Worm (Caenorhabditis elegans) whole organism, late embryonic: Measurements from ENCODE around the gene srh-73.
"Not testable (repeated sequence)": the region's sequence is repeated elsewhere in the genome, so short reads cannot be mapped to it uniquely, and the experiment has no call there.

ENCODE experiments used
- C08G9.2 ChIP-seq: sonication (generic microtip); optimal IDR thresholded peaks from 2 replicates; lab custom pipeline; 2016; ENCODE audit warnings: mild to moderate bottlenecking, missing genetic modification characterization, moderate library complexity, missing compliant biosample characterization
- C38D4.7 ChIP-seq: fragments of 200-800 bp; sonication (Bioruptor generic); optimal IDR thresholded peaks from 2 replicates; lab custom pipeline; 2018; ENCODE audit warnings: mild to moderate bottlenecking, missing genetic modification characterization, moderate library complexity, missing compliant biosample characterization
- K09A11.1 ChIP-seq: sonication (generic microtip); optimal IDR thresholded peaks from 2 replicates; lab custom pipeline; 2017; ENCODE audit warnings: antibody characterized with exemption, mild to moderate bottlenecking, missing genetic modification characterization, missing compliant biosample characterization; ENCODE audit not compliant: insufficient read depth
- ceh-14 ChIP-seq: sonication (generic microtip); optimal IDR thresholded peaks from 2 replicates; lab custom pipeline; 2016; ENCODE audit warnings: missing genotype, missing genetic modification characterization, missing compliant biosample characterization
- ceh-18 ChIP-seq: sonication (generic microtip); optimal IDR thresholded peaks from 2 replicates; lab custom pipeline; 2016; ENCODE audit warnings: missing genetic modification characterization, missing compliant biosample characterization
- ceh-31 ChIP-seq: sonication (generic microtip); optimal IDR thresholded peaks from 2 replicates; lab custom pipeline; 2016; ENCODE audit warnings: missing genetic modification characterization, missing compliant biosample characterization
- ceh-45 ChIP-seq: fragments of 200-800 bp; sonication (Bioruptor generic); IDR thresholded peaks from 2 replicates; pipeline ENCODE4 v1.3.6; 2022; ENCODE audit warnings: missing genetic modification reagents, missing genetic modification characterization, missing compliant biosample characterization
- dmd-4 ChIP-seq: sonication (generic microtip); optimal IDR thresholded peaks from 2 replicates; lab custom pipeline; 2016; ENCODE audit warnings: borderline replicate concordance, missing genetic modification characterization, missing compliant biosample characterization
- elt-2 ChIP-seq: sonication (generic microtip); optimal IDR thresholded peaks from 2 replicates; lab custom pipeline; 2016; ENCODE audit warnings: missing genetic modification reagents, missing genetic modification characterization, missing compliant biosample characterization
- elt-4 ChIP-seq: sonication (generic microtip); optimal IDR thresholded peaks from 2 replicates; lab custom pipeline; 2016; ENCODE audit warnings: missing genetic modification characterization, missing compliant biosample characterization
- ets-4 ChIP-seq: sonication (generic microtip); optimal IDR thresholded peaks from 2 replicates; lab custom pipeline; 2016; ENCODE audit warnings: missing genetic modification characterization, missing compliant biosample characterization
- eyg-1 ChIP-seq: sonication (generic microtip); optimal IDR thresholded peaks from 2 replicates; lab custom pipeline; 2016; ENCODE audit warnings: missing genotype, missing genetic modification characterization, missing compliant biosample characterization
- fkh-10 ChIP-seq: fragments of 150-350 bp; optimal IDR thresholded peaks from 2 replicates; lab custom pipeline; 2014; ENCODE audit warnings: missing biosample characterization, missing genetic modification reagents, missing genetic modification characterization
- hlh-15 ChIP-seq: sonication (generic microtip); optimal IDR thresholded peaks from 2 replicates; lab custom pipeline; 2016; ENCODE audit warnings: missing genetic modification characterization, missing compliant biosample characterization
- hlh-8 ChIP-seq: sonication (generic microtip); optimal IDR thresholded peaks from 2 replicates; lab custom pipeline; 2016; ENCODE audit warnings: missing genotype, missing genetic modification characterization, missing compliant biosample characterization
- madf-2 ChIP-seq: sonication (generic microtip); optimal IDR thresholded peaks from 2 replicates; lab custom pipeline; 2017; ENCODE audit warnings: missing genetic modification characterization, missing compliant biosample characterization
- mec-3 ChIP-seq: sonication (generic microtip); optimal IDR thresholded peaks from 2 replicates; lab custom pipeline; 2016; ENCODE audit warnings: borderline replicate concordance, missing genetic modification characterization, missing compliant biosample characterization
- nhr-11 ChIP-seq: fragments of 150-350 bp; optimal IDR thresholded peaks from 2 replicates; lab custom pipeline; 2014; ENCODE audit warnings: missing biosample characterization, missing genetic modification characterization
- npax-4 ChIP-seq: sonication (generic microtip); optimal IDR thresholded peaks from 2 replicates; lab custom pipeline; 2016; ENCODE audit warnings: missing genetic modification characterization, missing compliant biosample characterization
- odd-2 ChIP-seq: sonication (generic microtip); optimal IDR thresholded peaks from 2 replicates; lab custom pipeline; 2017; ENCODE audit warnings: antibody characterized with exemption, mild to moderate bottlenecking, missing genetic modification characterization, missing compliant biosample characterization
- pag-3 ChIP-seq: sonication (generic microtip); optimal IDR thresholded peaks from 2 replicates; lab custom pipeline; 2016; ENCODE audit warnings: missing compliant biosample characterization, missing genetic modification characterization, borderline replicate concordance
- pax-1 ChIP-seq: fragments of 150-350 bp; optimal IDR thresholded peaks from 2 replicates; lab custom pipeline; 2014; ENCODE audit warnings: missing biosample characterization, missing genetic modification characterization
- pha-2 ChIP-seq: sonication (generic microtip); optimal IDR thresholded peaks from 2 replicates; lab custom pipeline; 2017; ENCODE audit warnings: mild to moderate bottlenecking, missing genetic modification characterization, missing compliant biosample characterization
- pqm-1 ChIP-seq: sonication (generic microtip); optimal IDR thresholded peaks from 2 replicates; lab custom pipeline; 2016; ENCODE audit warnings: missing genetic modification characterization, missing compliant biosample characterization
- rnt-1 ChIP-seq: sonication (generic microtip); optimal IDR thresholded peaks from 2 replicates; lab custom pipeline; 2016; ENCODE audit warnings: missing genetic modification characterization, missing compliant biosample characterization
- sdc-2 ChIP-seq: sonication (generic microtip); optimal IDR thresholded peaks from 2 replicates; lab custom pipeline; 2016; ENCODE audit warnings: missing genotype, missing genetic modification characterization, missing compliant biosample characterization
- sox-2 ChIP-seq: fragments of 200-800 bp; sonication (Bioruptor generic); IDR thresholded peaks from 2 replicates; pipeline ENCODE4 v1.3.6; 2022; ENCODE audit warnings: missing genetic modification reagents, missing genetic modification characterization, missing compliant biosample characterization
- sox-4 ChIP-seq: sonication (generic microtip); optimal IDR thresholded peaks from 2 replicates; lab custom pipeline; 2017; ENCODE audit warnings: mild to moderate bottlenecking, missing genetic modification characterization, inconsistent platforms, missing compliant biosample characterization
- tbx-2 ChIP-seq: sonication (generic microtip); optimal IDR thresholded peaks from 2 replicates; lab custom pipeline; 2016; ENCODE audit warnings: missing genetic modification characterization, missing compliant biosample characterization
- tbx-7 ChIP-seq: sonication (generic microtip); optimal IDR thresholded peaks from 2 replicates; lab custom pipeline; 2016; ENCODE audit warnings: missing genotype, missing genetic modification characterization, missing compliant biosample characterization
- unc-3 ChIP-seq, 2 experiments: fragments of 200-800 bp in 1 of 2; sonication (Bioruptor generic) in 1 of 2; sonication (generic microtip) in 1 of 2; conservative IDR thresholded peaks in 1 of 2; optimal IDR thresholded peaks in 1 of 2; 2 replicates each; pipeline versions ENCODE4 v1.3.6 to Lab custom; 2016 to 2022; ENCODE audit warnings: missing compliant biosample characterization in 2 of 2, missing genetic modification characterization in 2 of 2, missing genetic modification reagents in 1 of 2
- unc-86 ChIP-seq: sonication (generic microtip); optimal IDR thresholded peaks from 2 replicates; lab custom pipeline; 2016; ENCODE audit warnings: missing genetic modification characterization, missing compliant biosample characterization
- ztf-16 ChIP-seq: sonication (generic microtip); optimal IDR thresholded peaks from 2 replicates; lab custom pipeline; 2017; ENCODE audit warnings: missing genetic modification characterization, missing compliant biosample characterization

The srh-73 gene

DNA sequence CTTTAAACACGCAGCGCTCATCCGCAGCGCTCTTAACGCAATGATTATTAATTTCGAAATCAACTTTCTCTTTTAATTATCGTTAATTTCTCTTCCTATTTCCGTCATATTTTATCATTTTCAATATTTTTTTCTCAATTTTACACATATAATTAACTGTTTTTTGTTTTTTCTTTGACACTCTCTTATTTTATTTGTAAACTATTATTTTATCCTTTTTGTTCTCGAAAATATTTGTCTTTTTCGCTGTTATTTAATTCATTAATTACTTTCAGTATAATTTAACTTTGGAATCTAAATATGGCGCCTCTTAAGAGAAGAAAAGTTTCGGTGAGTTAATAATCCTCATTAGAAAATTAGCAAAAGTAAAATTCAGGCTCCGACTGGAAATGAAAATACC lies 24.2 kb downstream of the srh-73 start, which contains the start of gene F49C5.3:
Gene F49C5.3 (plus strand): TSS at position 301 of the 400 bp plus-strand sequence.
- not testable (repeated sequence) for TF ChIP-seq sdc-2; C08G9.2; pag-3 (tag; lab: Kevin White, UChicago)

DNA sequence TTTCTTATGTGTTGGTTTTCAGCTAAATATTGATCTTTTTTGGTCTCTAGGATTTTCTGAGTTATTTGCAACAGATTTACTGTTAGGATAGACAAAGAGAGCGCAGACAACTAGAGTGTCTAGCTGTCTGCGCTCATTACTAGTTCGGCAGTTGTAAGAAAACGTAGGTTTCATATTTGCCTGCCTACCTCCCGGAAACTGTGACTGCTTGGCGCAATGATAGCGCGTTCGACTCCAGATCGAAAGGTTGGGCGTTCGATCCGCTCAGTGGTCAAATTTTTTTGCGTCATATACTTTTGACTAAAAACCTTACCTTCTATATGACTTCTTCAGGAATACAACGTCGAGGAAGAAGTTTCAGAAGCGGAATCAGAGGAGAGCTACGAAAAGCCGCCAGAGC lies 27.4 kb downstream of the srh-73 start:
- TF ChIP-seq ceh-31 (tag; lab: Kevin White, UChicago): no peak
- no peak for TF ChIP-seq tbx-2 (tag; lab: Kevin White, UChicago)
- no peak for TF ChIP-seq pax-1
- TF ChIP-seq hlh-15 (tag; lab: Kevin White, UChicago): no peak
- no peak for TF ChIP-seq nhr-11 (tag; lab: Kevin White, UChicago)
- TF ChIP-seq ztf-16 (tag; lab: Kevin White, UChicago): no peak
- TF ChIP-seq pqm-1 (tag; lab: Kevin White, UChicago): no peak
- no peak for TF ChIP-seq unc-86
- TF ChIP-seq npax-4: no peak
- no peak for TF ChIP-seq fkh-10 (GFP tag; lab: Kevin White, UChicago)
- TF ChIP-seq rnt-1: no peak
- no peak for TF ChIP-seq mec-3 (tag; lab: Kevin White, UChicago)
- TF ChIP-seq ceh-45 (GFP tag; lab: Robert Waterston, UW): no peak
- TF ChIP-seq eyg-1: no peak
- no peak for TF ChIP-seq C38D4.7 (GFP tag; lab: Kevin White, UChicago)
- no peak for TF ChIP-seq madf-2 (tag; lab: Kevin White, UChicago)
- TF ChIP-seq ets-4: no peak
- TF ChIP-seq sdc-2: no peak
- TF ChIP-seq, all 69 proteins: peak for 0

DNA sequence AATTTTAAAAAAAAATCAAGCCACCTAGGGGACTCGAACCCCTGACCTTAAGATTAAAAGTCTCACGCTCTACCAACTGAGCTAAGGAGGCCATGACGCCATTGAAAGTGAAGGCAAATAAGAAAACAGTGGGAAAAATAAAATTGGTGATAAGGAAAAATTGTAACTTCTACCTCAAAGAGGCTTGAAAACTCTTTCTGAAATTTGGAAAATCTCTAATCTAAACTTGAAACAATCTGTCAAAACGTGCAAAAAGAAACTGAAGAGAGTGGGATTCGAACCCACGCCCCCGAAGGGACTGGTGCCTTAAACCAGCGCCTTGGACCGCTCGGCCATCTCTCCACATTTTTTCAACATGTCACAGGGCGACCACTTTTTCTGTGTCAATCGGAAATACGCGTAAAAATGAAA lies 29.7 kb downstream of the srh-73 start:
- peak; percentile 26 for TF ChIP-seq elt-2 (tag; lab: Kevin White, UChicago)
- TF ChIP-seq, all 69 proteins: peak for 1; not testable (repeated sequence) for 68

DNA sequence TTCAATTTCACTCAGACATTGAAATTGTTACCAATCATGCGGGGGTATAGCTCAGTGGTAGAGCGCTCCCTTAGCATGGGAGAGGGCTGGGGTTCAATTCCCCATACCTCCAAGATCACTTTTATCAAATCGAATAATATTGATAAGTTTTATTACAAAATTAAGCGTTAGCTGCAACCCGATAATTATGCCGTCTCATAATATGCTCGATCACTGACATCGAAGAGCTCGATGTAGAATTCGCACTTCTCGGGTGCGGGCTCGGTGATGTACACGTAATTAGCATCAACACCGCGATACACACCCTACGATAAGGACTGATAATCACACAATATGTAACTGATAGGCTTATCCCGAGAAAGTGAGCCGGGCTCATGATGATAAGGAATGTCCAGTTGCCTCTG lies 30.6 kb downstream of the srh-73 start:
- TF ChIP-seq hlh-8 (tag; lab: Kevin White, UChicago): no peak
- no peak for TF ChIP-seq dmd-4 (tag; lab: Kevin White, UChicago)
- peak; percentile 89 for TF ChIP-seq elt-2 (tag; lab: Kevin White, UChicago)
- TF ChIP-seq elt-4 (tag; lab: Kevin White, UChicago): no peak
- no peak for TF ChIP-seq sox-2 (GFP tag; lab: Robert Waterston, UW)
- no peak for TF ChIP-seq tbx-7 (tag; lab: Kevin White, UChicago)
- TF ChIP-seq, all 69 proteins: peak for 1

DNA sequence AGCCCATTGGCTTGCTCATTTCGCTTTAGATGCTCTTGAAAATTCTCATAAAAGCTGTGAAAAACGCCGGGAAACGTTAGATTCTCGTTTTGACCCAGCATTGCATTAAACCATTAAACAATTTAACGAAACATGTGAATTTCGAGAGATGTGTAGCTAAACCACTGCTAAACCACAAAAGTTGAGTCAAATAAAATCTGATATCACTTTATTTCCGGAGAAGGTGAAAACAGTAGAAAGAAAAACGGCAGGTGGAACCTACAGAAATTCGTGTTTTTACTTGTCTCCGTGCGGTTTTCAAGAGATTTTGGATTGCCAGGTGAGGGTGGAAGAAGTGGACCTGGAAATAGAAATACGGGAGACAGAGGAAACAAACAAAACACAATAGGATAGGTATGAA lies 32.6 kb downstream of the srh-73 start, which contains the start of gene F49C5.9:
Gene F49C5.9 (minus strand): TSS at position 101 of the 400 bp plus-strand sequence.
- TF ChIP-seq pha-2 (tag; lab: Kevin White, UChicago) (no peak), ets-4 (no peak), tbx-7 (tag; lab: Kevin White, UChicago) (no peak), sox-4 (tag; lab: Kevin White, UChicago) (no peak)
- TF ChIP-seq, all 69 proteins: peak for 0

DNA sequence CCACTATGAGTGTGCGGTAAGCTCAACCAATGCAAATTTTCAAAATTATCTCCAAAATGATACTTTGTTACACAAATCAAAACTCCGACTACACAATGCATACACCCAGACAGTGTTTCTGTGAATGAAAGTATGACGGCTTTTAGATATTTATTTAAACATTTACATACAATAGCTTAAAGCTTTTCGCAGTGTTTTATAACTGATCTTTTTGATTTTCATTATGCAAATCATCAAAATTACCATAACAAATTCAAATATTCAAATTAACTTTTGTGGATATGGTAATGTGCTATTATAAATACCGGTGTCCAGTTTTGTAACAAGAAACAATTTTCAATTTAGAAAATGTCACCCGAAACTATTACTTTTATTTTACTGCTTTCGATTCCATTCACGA lies 34.4 kb downstream of the srh-73 start, which contains the start of the genes F49C5.5 and F49C5.10:
Gene F49C5.5 (minus strand): TSS at position 101 of the 400 bp plus-strand sequence.
Gene F49C5.10 (plus strand): TSS at position 344 of the 400 bp plus-strand sequence.
- TF ChIP-seq odd-2 (tag; lab: Kevin White, UChicago): no peak
- no peak for TF ChIP-seq K09A11.1 (tag; lab: Kevin White, UChicago)
- TF ChIP-seq mec-3 (tag; lab: Kevin White, UChicago): no peak
- no peak for TF ChIP-seq unc-3 (GFP tag; conservative IDR thresholded peaks at IDR 0.05; lab: Robert Waterston, UW)
- no peak for TF ChIP-seq unc-3 (tag; optimal IDR thresholded peaks at IDR 0.05; lab: Kevin White, UChicago)
- TF ChIP-seq tbx-2 (tag; lab: Kevin White, UChicago): no peak
- TF ChIP-seq ceh-14 (tag; lab: Kevin White, UChicago): no peak
- no peak for TF ChIP-seq ceh-18 (tag; lab: Kevin White, UChicago)
